Fruit fly (Drosophila melanogaster) whole organism, embryonic: ENCODE data around the gene CG34288.

Experiments used
- Awh ChIP-seq: fragments of 200-800 bp; sonication (Bioruptor generic); IDR thresholded peaks from 2 replicates; pipeline ENCODE4, ENCODE4 v1.3.6; 2022; ENCODE audit warnings: missing biosample characterization, missing genetic modification characterization
- CG10565 ChIP-seq: fragments of 200-800 bp; sonication (Bioruptor generic); optimal IDR thresholded peaks from 3 replicates; lab custom pipeline; 2016; ENCODE audit warnings: missing biosample characterization, mild to moderate bottlenecking, missing genetic modification characterization
- CG10979 ChIP-seq: fragments of 200-800 bp; sonication (Bioruptor generic); optimal IDR thresholded peaks from 2 replicates; lab custom pipeline; 2018; ENCODE audit warnings: missing biosample characterization, mild to moderate bottlenecking, missing genetic modification characterization, moderate library complexity
- CG11456 ChIP-seq: fragments of 200-800 bp; sonication (Bioruptor generic); IDR thresholded peaks from 3 replicates; pipeline ENCODE4 v1.3.6; 2022; ENCODE audit warnings: missing biosample characterization, missing genetic modification characterization
- CG12155 ChIP-seq: fragments of 200-800 bp; sonication (Bioruptor generic); optimal IDR thresholded peaks from 3 replicates; lab custom pipeline; 2016; ENCODE audit warnings: missing biosample characterization, missing genetic modification characterization
- CG12659 ChIP-seq: fragments of 200-800 bp; sonication (Bioruptor generic); optimal IDR thresholded peaks from 3 replicates; lab custom pipeline; 2017; ENCODE audit warnings: mild to moderate bottlenecking, missing biosample characterization, missing genetic modification reagents, missing genetic modification characterization
- CG14014 ChIP-seq: fragments of 200-800 bp; sonication (Bioruptor generic); IDR thresholded peaks from 2 replicates; pipeline ENCODE4 v1.3.6; 2022; ENCODE audit warnings: missing biosample characterization, missing genetic modification characterization
- CG1529 ChIP-seq: fragments of 200-800 bp; sonication (Bioruptor generic); optimal IDR thresholded peaks from 3 replicates; lab custom pipeline; 2018; ENCODE audit warnings: missing biosample characterization, missing genetic modification characterization
- CG16813 ChIP-seq: fragments of 200-800 bp; sonication (Bioruptor generic); IDR thresholded peaks from 3 replicates; pipeline ENCODE4 v1.3.6; 2022; ENCODE audit warnings: missing biosample characterization, missing genetic modification characterization; ENCODE audit not compliant: partially characterized antibody
- CG16815 ChIP-seq: fragments of 200-800 bp; sonication (Bioruptor generic); optimal IDR thresholded peaks from 3 replicates; lab custom pipeline; 2017; ENCODE audit warnings: missing biosample characterization, mild to moderate bottlenecking, missing genetic modification characterization
- CG16863 ChIP-seq: fragments of 200-800 bp; sonication (Bioruptor generic); optimal IDR thresholded peaks from 3 replicates; lab custom pipeline; 2016; ENCODE audit warnings: missing biosample characterization, missing genetic modification characterization
- CG17328 ChIP-seq: fragments of 200-800 bp; sonication (Bioruptor generic); IDR thresholded peaks from 2 replicates; pipeline ENCODE4 v1.3.6; 2022; ENCODE audit warnings: missing biosample characterization, missing genetic modification characterization
- CG17385 ChIP-seq: fragments of 200-800 bp; sonication (Bioruptor generic); optimal IDR thresholded peaks from 3 replicates; lab custom pipeline; 2018; ENCODE audit warnings: missing biosample characterization, mild to moderate bottlenecking, missing genetic modification characterization
- CG6765 ChIP-seq: fragments of 200-800 bp; sonication (Bioruptor generic); optimal IDR thresholded peaks from 3 replicates; lab custom pipeline; 2017; ENCODE audit warnings: missing biosample characterization, mild to moderate bottlenecking, missing genetic modification characterization
- CG7271 ChIP-seq: fragments of 200-800 bp; sonication (Bioruptor generic); optimal IDR thresholded peaks from 2 replicates; lab custom pipeline; 2018; ENCODE audit warnings: missing biosample characterization, mild to moderate bottlenecking, missing genetic modification characterization, moderate library complexity
- Camta ChIP-seq: fragments of 200-800 bp; sonication (Bioruptor generic); optimal IDR thresholded peaks from 2 replicates; lab custom pipeline; 2016; ENCODE audit warnings: missing biosample characterization, missing genetic modification characterization
- Dek ChIP-seq: fragments of 200-800 bp; sonication (Bioruptor generic); optimal IDR thresholded peaks from 3 replicates; lab custom pipeline; 2019; ENCODE audit warnings: missing biosample characterization, mild to moderate bottlenecking, missing genetic modification characterization, moderate library complexity
- Dll ChIP-seq: fragments of 200-800 bp; sonication (Bioruptor generic); IDR thresholded peaks from 4 replicates; pipeline ENCODE4 v1.3.6; 2022; ENCODE audit warnings: missing biosample characterization, missing genetic modification characterization; ENCODE audit not compliant: partially characterized antibody
- Ets97D ChIP-seq: fragments of 200-800 bp; sonication (Bioruptor generic); optimal IDR thresholded peaks from 3 replicates; lab custom pipeline; 2016; ENCODE audit warnings: missing biosample characterization, missing genetic modification characterization
- MBD-R2 ChIP-seq: fragments of 200-800 bp; sonication (Bioruptor generic); IDR thresholded peaks from 2 replicates; pipeline ENCODE4 v1.3.6; 2022; ENCODE audit warnings: missing biosample characterization, missing genetic modification characterization
- Max ChIP-seq: fragments of 200-800 bp; sonication (Bioruptor generic); optimal IDR thresholded peaks from 2 replicates; lab custom pipeline; 2016; ENCODE audit warnings: missing biosample characterization, mild to moderate bottlenecking, missing genetic modification characterization
- NK7.1 ChIP-seq: fragments of 200-800 bp; sonication (Bioruptor generic); optimal IDR thresholded peaks from 3 replicates; lab custom pipeline; 2016; ENCODE audit warnings: missing biosample characterization, missing genetic modification characterization
- Optix ChIP-seq: fragments of 200-800 bp; sonication (Bioruptor generic); IDR thresholded peaks from 3 replicates; pipeline ENCODE4 v1.3.6; 2022; ENCODE audit warnings: missing biosample characterization, missing genetic modification characterization
- Rfx ChIP-seq: fragments of 200-800 bp; sonication (Bioruptor generic); IDR thresholded peaks from 2 replicates; pipeline ENCODE4 v1.3.6; 2022; ENCODE audit warnings: missing biosample characterization, missing genetic modification characterization
- ac ChIP-seq: fragments of 200-800 bp; sonication (Bioruptor generic); optimal IDR thresholded peaks from 3 replicates; lab custom pipeline; 2017; ENCODE audit warnings: missing biosample characterization, mild to moderate bottlenecking, missing genetic modification characterization
- amos ChIP-seq: fragments of 200-800 bp; sonication (Bioruptor generic); IDR thresholded peaks from 2 replicates; pipeline ENCODE4 v1.3.6; 2022; ENCODE audit warnings: missing biosample characterization, missing genetic modification characterization; ENCODE audit not compliant: partially characterized antibody
- ap ChIP-seq: fragments of 200-800 bp; sonication (Bioruptor generic); IDR thresholded peaks from 2 replicates; pipeline ENCODE4 v1.3.6; 2022; ENCODE audit warnings: missing biosample characterization, missing genetic modification characterization
- ash1 ChIP-seq: fragments of 200-800 bp; sonication (Bioruptor generic); optimal IDR thresholded peaks from 2 replicates; lab custom pipeline; 2018; ENCODE audit warnings: missing biosample characterization, mild to moderate bottlenecking, missing genetic modification characterization
- ato ChIP-seq: fragments of 200-800 bp; sonication (Bioruptor generic); IDR thresholded peaks from 2 replicates; pipeline ENCODE4 v1.3.6; 2022; ENCODE audit warnings: missing biosample characterization, missing genetic modification characterization; ENCODE audit not compliant: partially characterized antibody
- bcd ChIP-seq: fragments of 200-800 bp; sonication (Bioruptor generic); optimal IDR thresholded peaks from 2 replicates; lab custom pipeline; 2017; ENCODE audit warnings: missing biosample characterization, mild to moderate bottlenecking, missing genetic modification characterization
- br ChIP-seq: fragments of >200 bp; optimal IDR thresholded peaks from 2 replicates; lab custom pipeline; 2017
- bsh ChIP-seq, 2 experiments: fragments of 200-800 bp; sonication (Bioruptor generic); optimal IDR thresholded peaks; 2 replicates each; lab custom pipeline; 2017 to 2018; ENCODE audit warnings: mild to moderate bottlenecking in 2 of 2, missing biosample characterization in 2 of 2, missing genetic modification characterization in 2 of 2, moderate library complexity in 1 of 2
- cas ChIP-seq: fragments of 200-800 bp; sonication (Bioruptor generic); IDR thresholded peaks from 2 replicates; pipeline ENCODE4 v1.3.6; 2022; ENCODE audit warnings: missing biosample characterization, missing genetic modification characterization
- chif ChIP-seq, 2 experiments: fragments of 200-800 bp; sonication (Bioruptor generic); optimal IDR thresholded peaks; 3 replicates each; lab custom pipeline; 2016; ENCODE audit warnings: missing biosample characterization in 2 of 2, missing genetic modification characterization in 2 of 2
- croc ChIP-seq: fragments of 200-800 bp; sonication (Bioruptor generic); conservative IDR thresholded peaks from 3 replicates; pipeline ENCODE4 v1.3.6; 2022; ENCODE audit warnings: missing biosample characterization, missing genetic modification characterization
- dysf ChIP-seq: fragments of 200-800 bp; sonication (Bioruptor generic); IDR thresholded peaks from 3 replicates; pipeline ENCODE4 v1.3.6; 2022; ENCODE audit warnings: missing biosample characterization, missing genetic modification characterization
- fd3F ChIP-seq: fragments of 200-800 bp; sonication (Bioruptor generic); optimal IDR thresholded peaks from 2 replicates; lab custom pipeline; 2018; ENCODE audit warnings: missing biosample characterization, mild to moderate bottlenecking, missing genetic modification characterization, moderate library complexity
- fd64A ChIP-seq: fragments of 200-800 bp; sonication (Bioruptor generic); optimal IDR thresholded peaks from 3 replicates; lab custom pipeline; 2018; ENCODE audit warnings: missing biosample characterization, mild to moderate bottlenecking, missing genetic modification characterization
- gem ChIP-seq: fragments of 200-800 bp; sonication (Bioruptor generic); optimal IDR thresholded peaks from 2 replicates; lab custom pipeline; 2019; ENCODE audit warnings: missing biosample characterization, mild to moderate bottlenecking, missing genetic modification characterization, moderate library complexity
- h ChIP-seq: fragments of >200 bp; optimal IDR thresholded peaks from 2 replicates; lab custom pipeline; 2017
- hbn ChIP-seq: fragments of 200-800 bp; sonication (Bioruptor generic); IDR thresholded peaks from 2 replicates; pipeline ENCODE4 v1.3.6; 2022; ENCODE audit warnings: missing biosample characterization, missing genetic modification characterization; ENCODE audit not compliant: partially characterized antibody
- kay ChIP-seq: fragments of 200-800 bp; sonication (Bioruptor generic); optimal IDR thresholded peaks from 2 replicates; lab custom pipeline; 2016; ENCODE audit warnings: missing biosample characterization, missing genetic modification characterization
- ro ChIP-seq: fragments of 200-800 bp; sonication (Bioruptor generic); IDR thresholded peaks from 2 replicates; pipeline ENCODE4 v1.3.6; 2022; ENCODE audit warnings: missing biosample characterization, missing genetic modification characterization
- salm ChIP-seq: fragments of 200-800 bp; sonication (Bioruptor generic); optimal IDR thresholded peaks from 2 replicates; lab custom pipeline; 2018; ENCODE audit warnings: missing biosample characterization, mild to moderate bottlenecking, missing genetic modification characterization
- sr ChIP-seq: fragments of 200-800 bp; sonication (Bioruptor generic); IDR thresholded peaks from 3 replicates; pipeline ENCODE4 v1.3.6; 2022; ENCODE audit warnings: missing biosample characterization, missing genetic modification characterization
- trh ChIP-seq: fragments of 200-800 bp; sonication (Bioruptor generic); optimal IDR thresholded peaks from 2 replicates; lab custom pipeline; 2016; ENCODE audit warnings: missing biosample characterization, missing genetic modification characterization
- usp ChIP-seq: fragments of >200 bp; optimal IDR thresholded peaks from 2 replicates; lab custom pipeline; 2017; ENCODE audit warnings: missing biosample characterization, missing genetic modification characterization
- vfl ChIP-seq: fragments of 200-800 bp; sonication (Bioruptor generic); optimal IDR thresholded peaks from 2 replicates; lab custom pipeline; 2016; ENCODE audit warnings: missing biosample characterization, missing genetic modification characterization
- vnd ChIP-seq: fragments of 200-800 bp; sonication (Bioruptor generic); IDR thresholded peaks from 3 replicates; pipeline ENCODE4 v1.3.6; 2022; ENCODE audit warnings: missing biosample characterization, missing genetic modification characterization; ENCODE audit not compliant: partially characterized antibody
- yki ChIP-seq: fragments of >200 bp; optimal IDR thresholded peaks from 3 replicates; lab custom pipeline; 2018

The CG34288 gene

DNA sequence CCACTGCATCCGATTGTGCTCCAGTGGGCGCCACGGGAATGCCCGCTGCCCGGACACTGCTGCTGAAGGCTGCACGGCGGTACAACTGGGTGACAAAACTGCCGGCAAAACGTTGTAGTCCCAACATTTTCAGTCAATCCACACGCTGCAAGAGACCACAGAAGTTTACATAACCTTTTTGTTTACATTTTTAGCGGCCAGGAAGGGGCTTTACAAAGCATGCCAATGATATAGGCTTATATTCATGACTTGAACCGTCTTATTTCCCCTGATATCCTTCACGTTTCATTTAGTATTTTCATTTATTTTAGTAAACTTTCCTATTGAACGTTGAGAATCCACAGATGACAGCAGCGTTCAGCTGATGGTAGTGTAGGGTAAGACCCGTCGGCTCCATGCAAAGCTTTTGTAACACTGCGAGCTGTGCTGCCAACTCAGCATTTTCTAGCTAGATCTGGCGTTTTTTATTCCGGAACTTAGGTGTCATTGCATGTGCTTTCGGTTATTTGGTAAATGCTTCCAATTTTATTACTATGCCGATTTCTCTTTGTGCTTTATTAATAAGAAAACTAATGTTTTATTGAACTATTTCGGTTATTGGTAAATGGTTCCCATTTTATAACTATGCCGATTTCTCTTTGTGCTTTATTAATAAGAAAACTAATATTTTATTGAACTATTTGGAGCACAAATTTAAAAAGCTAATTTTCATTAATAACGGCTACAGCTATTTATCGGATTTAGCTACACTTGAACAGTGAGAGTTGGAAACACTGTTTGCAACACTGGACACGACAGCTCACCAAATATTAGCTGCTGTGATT, 36.3 kb downstream of the CG34288 start, which contains the start of the genes CG13850 and lqfR (continued):
- TF ChIP-seq bsh (GFP tag; optimal IDR thresholded peaks at IDR 0.05; lab: Kevin White, UChicago), result peak in 1 of 2 experiments; percentile 38
- TF ChIP-seq CG10565 (GFP tag; lab: Kevin White, UChicago), result peak; percentile 12
- no peak for TF ChIP-seq vnd (GFP tag; lab: Robert Waterston, UW)
- TF ChIP-seq ash1 (GFP tag; lab: Kevin White, UChicago), result no peak
- peak; percentile 70 for TF ChIP-seq Ets97D (GFP tag; lab: Kevin White, UChicago)
- no peak for TF ChIP-seq br (lab: Kevin White, UChicago)
- peak; percentile 75; the same call in 2 of the 3 replicates for TF ChIP-seq dysf (GFP tag; lab: Robert Waterston, UW)
- no peak for TF ChIP-seq ac (GFP tag; lab: Kevin White, UChicago)
- TF ChIP-seq usp (GFP tag; lab: Kevin White, UChicago), result no peak
- TF ChIP-seq hbn (GFP tag; lab: Robert Waterston, UW), result no peak
- TF ChIP-seq gem, result no peak
- TF ChIP-seq CG16815 (GFP tag; lab: Kevin White, UChicago), result peak; percentile 83
- TF ChIP-seq Awh (GFP tag; lab: Robert Waterston, UW), result no peak
- TF ChIP-seq ato (GFP tag; lab: Robert Waterston, UW), result no peak
- TF ChIP-seq CG16863, result peak; percentile 65
- no peak for TF ChIP-seq Optix
- peak; percentile 88 for TF ChIP-seq CG12659
- peak; percentile 86 for TF ChIP-seq Max
- TF ChIP-seq CG10979, result peak; percentile 55
- TF ChIP-seq Dll (GFP tag; lab: Robert Waterston, UW), result no peak
- TF ChIP-seq Rfx (GFP tag; lab: Robert Waterston, UW), result peak; percentile 86
- no peak for TF ChIP-seq CG7271 (tag; lab: Kevin White, UChicago)
- TF ChIP-seq kay (GFP tag; lab: Kevin White, UChicago), result peak; percentile 59
- no peak for TF ChIP-seq cas (GFP tag; lab: Robert Waterston, UW)
- peak; percentile 44 to 73 for TF ChIP-seq chif (GFP tag; optimal IDR thresholded peaks at IDR 0.05; lab: Kevin White, UChicago)
- TF ChIP-seq croc (GFP tag; lab: Robert Waterston, UW), result peak; percentile 39; the same call in 1 of the 3 replicates
- peak; percentile 73 for TF ChIP-seq Dek
- no peak for TF ChIP-seq ap (GFP tag; lab: Robert Waterston, UW)
- TF ChIP-seq Camta (GFP tag; lab: Kevin White, UChicago), result peak; percentile 71
- no peak for TF ChIP-seq CG17328 (GFP tag; lab: Robert Waterston, UW)
- peak; percentile 68 for TF ChIP-seq trh (GFP tag; lab: Kevin White, UChicago)
- TF ChIP-seq CG12155 (GFP tag; lab: Kevin White, UChicago), result peak; percentile 77
- TF ChIP-seq CG6765, result peak; percentile 57
- no peak for TF ChIP-seq sr (GFP tag; lab: Robert Waterston, UW)
- TF ChIP-seq bcd (GFP tag; lab: Kevin White, UChicago), result peak; percentile 84
- peak; percentile 67 for TF ChIP-seq CG17385 (GFP tag; lab: Kevin White, UChicago)
- peak; percentile 76 for TF ChIP-seq MBD-R2 (GFP tag; lab: Robert Waterston, UW)
- peak; percentile 39 for TF ChIP-seq NK7.1 (GFP tag; lab: Kevin White, UChicago)
- peak; percentile 73 for TF ChIP-seq vfl (GFP tag; lab: Kevin White, UChicago)
- TF ChIP-seq h (lab: Kevin White, UChicago), result no peak
- TF ChIP-seq CG16813 (GFP tag; lab: Robert Waterston, UW), result no peak
- TF ChIP-seq yki (lab: Kevin White, UChicago), result no peak
- TF ChIP-seq CG1529 (GFP tag; lab: Kevin White, UChicago), result peak; percentile 44
- TF ChIP-seq fd3F (GFP tag; lab: Kevin White, UChicago), result peak; percentile 38
- no peak for TF ChIP-seq ro (GFP tag; lab: Robert Waterston, UW)
- no peak for TF ChIP-seq amos
- no peak for TF ChIP-seq fd64A (GFP tag; lab: Kevin White, UChicago)
- TF ChIP-seq CG11456 (GFP tag; lab: Robert Waterston, UW), result peak; percentile 65
- TF ChIP-seq CG14014 (GFP tag; lab: Robert Waterston, UW), result no peak
- TF ChIP-seq salm (tag; lab: Kevin White, UChicago), result peak; percentile 2
